Fruit fly (Drosophila melanogaster): ENCODE measurements around the gene Npc2c.
A peak's percentile ranks its signal among the peaks of the same experiment; 100 is the strongest.

The Npc2c gene

dm6 chr3R:10097531-10098295 lies 37.7 kb downstream of the Npc2c start:
- TF ChIP-seq svp (GFP tag), result peak; percentile 74
- no peak for TF ChIP-seq CG11902 (GFP tag; optimal IDR thresholded peaks at IDR 0.05)
- peak; percentile 83 for TF ChIP-seq fkh (GFP tag; optimal IDR thresholded peaks at IDR 0.05)
- peak; percentile 27; the same call in 1 of the 3 replicates for TF ChIP-seq CG6163 (GFP tag; IDR thresholded peaks at IDR 0.05)
- TF ChIP-seq vri (GFP tag; optimal IDR thresholded peaks at IDR 0.05), result peak; percentile 85
- TF ChIP-seq CG15336 (GFP tag; IDR thresholded peaks at IDR 0.05), result 0 out of 2 replicates have a peak, but pooled peaks have one; percentile 21
- TF ChIP-seq topi (GFP tag; optimal IDR thresholded peaks at IDR 0.05), result no peak
- no peak for TF ChIP-seq CG10669 (GFP tag; optimal IDR thresholded peaks at IDR 0.05)
- peak; percentile 40 for TF ChIP-seq esn (GFP tag; optimal IDR thresholded peaks at IDR 0.05)
- TF ChIP-seq CG11762 (GFP tag; optimal IDR thresholded peaks at IDR 0.05; ENCODE audit: insufficient read depth), result no peak
- peak; percentile 26 for TF ChIP-seq Hr39 (GFP tag; optimal IDR thresholded peaks at IDR 0.05)
- peak; percentile 12 for TF ChIP-seq cyc (GFP tag; optimal IDR thresholded peaks at IDR 0.05)
- TF ChIP-seq CG31627 (GFP tag; optimal IDR thresholded peaks at IDR 0.05), result peak; percentile 21
- no peak for TF ChIP-seq dac (GFP tag; optimal IDR thresholded peaks at IDR 0.05)
- TF ChIP-seq CG34406 (GFP tag; optimal IDR thresholded peaks at IDR 0.05), result peak; percentile 3
- TF ChIP-seq Met (GFP tag; optimal IDR thresholded peaks at IDR 0.05), result no peak
- peak; percentile 55 for TF ChIP-seq Eip93F (GFP tag; optimal IDR thresholded peaks at IDR 0.05)

dm6 chr3R:10098296-10098675 lies 38.2 kb downstream of the Npc2c start:
- no peak for TF ChIP-seq CG6854 (GFP tag; optimal IDR thresholded peaks at IDR 0.05)
- no peak for TF ChIP-seq Hr38 (GFP tag; optimal IDR thresholded peaks at IDR 0.05)
- no peak for TF ChIP-seq Ets21C (GFP tag; optimal IDR thresholded peaks at IDR 0.05)
- TF ChIP-seq OdsH (GFP tag; optimal IDR thresholded peaks at IDR 0.05), result no peak
- no peak for TF ChIP-seq CG8632 (GFP tag; optimal IDR thresholded peaks at IDR 0.05)
- no peak for TF ChIP-seq dac (GFP tag; optimal IDR thresholded peaks at IDR 0.05)
- no peak for TF ChIP-seq esn (GFP tag; optimal IDR thresholded peaks at IDR 0.05)
- TF ChIP-seq CG6792 (GFP tag; optimal IDR thresholded peaks at IDR 0.05), result no peak
- TF ChIP-seq Hr39 (GFP tag; optimal IDR thresholded peaks at IDR 0.05), result no peak
- no peak for TF ChIP-seq acj6 (GFP tag; optimal IDR thresholded peaks at IDR 0.05)
- TF ChIP-seq cyc (GFP tag; optimal IDR thresholded peaks at IDR 0.05), result no peak

- no peak for TF ChIP-seq achi (GFP tag; optimal IDR thresholded peaks at IDR 0.05)
- no peak for TF ChIP-seq Ets96B (tag; optimal IDR thresholded peaks at IDR 0.05)
- TF ChIP-seq vri (GFP tag; optimal IDR thresholded peaks at IDR 0.05), result peak; percentile 62
- TF ChIP-seq Sox14 (GFP tag; optimal IDR thresholded peaks at IDR 0.05), result peak; percentile 21
These were observed 39.4 kb downstream of the Npc2c start for dm6 chr3R:10099401-10099848.

- TF ChIP-seq CG3919 (GFP tag; optimal IDR thresholded peaks at IDR 0.05) (peak; percentile 15), fkh (GFP tag; optimal IDR thresholded peaks at IDR 0.05) (peak; percentile 30), cyc (GFP tag; optimal IDR thresholded peaks at IDR 0.05) (peak; percentile 11), CG6163 (GFP tag; IDR thresholded peaks at IDR 0.05) (peak; percentile 48; the same call in 1 of the 3 replicates), CG32006 (GFP tag; optimal IDR thresholded peaks at IDR 0.05) (no peak)
These were observed 40.6 kb downstream of the Npc2c start for dm6 chr3R:10100498-10101196.

dm6 chr3R:10106796-10107195 lies 46.7 kb downstream of the Npc2c start:
- TF ChIP-seq CG11902 (GFP tag; optimal IDR thresholded peaks at IDR 0.05), result no peak
- TF ChIP-seq Gug (GFP tag; IDR thresholded peaks at IDR 0.05), result no peak
- TF ChIP-seq Sox102F (GFP tag; optimal IDR thresholded peaks at IDR 0.05), result no peak
- TF ChIP-seq pdm3 (GFP tag; optimal IDR thresholded peaks at IDR 0.05), result no peak
- TF ChIP-seq CG8632 (GFP tag; optimal IDR thresholded peaks at IDR 0.05), result no peak
- no peak for TF ChIP-seq Blimp-1 (GFP tag; optimal IDR thresholded peaks at IDR 0.05)
- no peak for TF ChIP-seq Eip93F (GFP tag; optimal IDR thresholded peaks at IDR 0.05)
- no peak for TF ChIP-seq CG8319 (GFP tag; optimal IDR thresholded peaks at IDR 0.05)
- TF ChIP-seq Eip78C (GFP tag), result no peak
- no peak for TF ChIP-seq ss (GFP tag; optimal IDR thresholded peaks at IDR 0.05)
- TF ChIP-seq spab (GFP tag; optimal IDR thresholded peaks at IDR 0.05), result no peak
- no peak for TF ChIP-seq CG6792 (GFP tag; optimal IDR thresholded peaks at IDR 0.05)
- TF ChIP-seq Eip75B (GFP tag; optimal IDR thresholded peaks at IDR 0.05), result no peak
- no peak for TF ChIP-seq CG1621 (tag; optimal IDR thresholded peaks at IDR 0.05)
- no peak for TF ChIP-seq CG15336 (GFP tag; IDR thresholded peaks at IDR 0.05)
- no peak for TF ChIP-seq CG8119 (GFP tag; IDR thresholded peaks at IDR 0.05)
- no peak for TF ChIP-seq Ets96B (tag; optimal IDR thresholded peaks at IDR 0.05)
